Fruit fly (Drosophila melanogaster) whole organism, embryonic: Measurements from ENCODE around the gene CG32373.

Source experiments
- Blimp-1 ChIP-seq: fragments of 200-800 bp; sonication (Bioruptor generic); optimal IDR thresholded peaks from 3 replicates; lab custom pipeline; 2018; ENCODE audit warnings: missing biosample characterization, missing genetic modification characterization, mild to moderate bottlenecking, moderate library complexity, missing genetic modification reagents
- CG11723 ChIP-seq: fragments of 200-800 bp; sonication (Bioruptor generic); optimal IDR thresholded peaks from 2 replicates; lab custom pipeline; 2017; ENCODE audit warnings: missing biosample characterization, mild to moderate bottlenecking, missing genetic modification characterization
- CG12104 ChIP-seq: fragments of 200-800 bp; sonication (Bioruptor generic); optimal IDR thresholded peaks from 3 replicates; lab custom pipeline; 2016; ENCODE audit warnings: missing biosample characterization, missing genetic modification characterization
- CG12942 ChIP-seq: fragments of 200-800 bp; sonication (Bioruptor generic); optimal IDR thresholded peaks from 3 replicates; lab custom pipeline; 2016; ENCODE audit warnings: missing biosample characterization, missing genetic modification characterization
- CG13296 ChIP-seq: fragments of 200-800 bp; sonication (Bioruptor generic); optimal IDR thresholded peaks from 3 replicates; lab custom pipeline; 2018; ENCODE audit warnings: missing biosample characterization, mild to moderate bottlenecking, missing genetic modification characterization
- CG1603 ChIP-seq: fragments of 200-800 bp; sonication (Bioruptor generic); optimal IDR thresholded peaks from 2 replicates; lab custom pipeline; 2019; ENCODE audit warnings: missing biosample characterization, mild to moderate bottlenecking, missing genetic modification characterization, moderate library complexity
- CG17186 ChIP-seq: fragments of 200-800 bp; sonication (Bioruptor generic); optimal IDR thresholded peaks from 3 replicates; lab custom pipeline; 2017; ENCODE audit warnings: missing biosample characterization, missing genetic modification reagents, missing genetic modification characterization
- CG17361 ChIP-seq: fragments of 200-800 bp; sonication (Bioruptor generic); IDR thresholded peaks from 3 replicates; pipeline ENCODE4 v1.3.6; 2022; ENCODE audit warnings: missing biosample characterization, missing genetic modification characterization
- CG1792 ChIP-seq: fragments of 200-800 bp; sonication (Bioruptor generic); optimal IDR thresholded peaks from 2 replicates; lab custom pipeline; 2016; ENCODE audit warnings: missing biosample characterization, missing genetic modification characterization
- CG18599 ChIP-seq: fragments of 200-800 bp; sonication (Bioruptor generic); optimal IDR thresholded peaks from 3 replicates; lab custom pipeline; 2017; ENCODE audit warnings: missing biosample characterization, missing genetic modification characterization, mild to moderate bottlenecking, moderate library complexity, missing genetic modification reagents
- CG3065 ChIP-seq: fragments of 200-800 bp; sonication (Bioruptor generic); optimal IDR thresholded peaks from 2 replicates; lab custom pipeline; 2016; ENCODE audit warnings: missing biosample characterization, missing genetic modification characterization
- CG3163 ChIP-seq: fragments of 200-800 bp; sonication (Bioruptor generic); optimal IDR thresholded peaks from 3 replicates; lab custom pipeline; 2016; ENCODE audit warnings: missing biosample characterization, missing genetic modification characterization
- CG3726 ChIP-seq: fragments of 200-800 bp; sonication (Bioruptor generic); IDR thresholded peaks from 3 replicates; pipeline ENCODE4, ENCODE4 v1.3.6; 2022; ENCODE audit warnings: missing biosample characterization, missing genetic modification characterization
- CG4707 ChIP-seq: fragments of 200-800 bp; sonication (Bioruptor generic); optimal IDR thresholded peaks from 2 replicates; lab custom pipeline; 2018; ENCODE audit warnings: missing biosample characterization, mild to moderate bottlenecking, missing genetic modification characterization, moderate library complexity
- CG8944 ChIP-seq: fragments of 200-800 bp; sonication (Bioruptor generic); optimal IDR thresholded peaks from 3 replicates; lab custom pipeline; 2016; ENCODE audit warnings: missing biosample characterization, missing genetic modification characterization
- CG9215 ChIP-seq: fragments of 200-800 bp; sonication (Bioruptor generic); IDR thresholded peaks from 2 replicates; pipeline ENCODE4 v1.3.6; 2022; ENCODE audit warnings: missing biosample characterization, missing genetic modification characterization
- Camta ChIP-seq: fragments of 200-800 bp; sonication (Bioruptor generic); optimal IDR thresholded peaks from 2 replicates; lab custom pipeline; 2016; ENCODE audit warnings: missing biosample characterization, missing genetic modification characterization
- CoRest ChIP-seq: fragments of 200-800 bp; sonication (Bioruptor generic); optimal IDR thresholded peaks from 3 replicates; lab custom pipeline; 2018; ENCODE audit warnings: missing biosample characterization, mild to moderate bottlenecking, missing genetic modification characterization, moderate library complexity
- Dbx ChIP-seq: fragments of 200-800 bp; sonication (Bioruptor generic); IDR thresholded peaks from 3 replicates; pipeline ENCODE4 v1.3.6; 2022; ENCODE audit warnings: missing biosample characterization, missing genetic modification characterization
- Dp ChIP-seq: fragments of 200-800 bp; sonication (Bioruptor generic); optimal IDR thresholded peaks from 2 replicates; lab custom pipeline; 2018; ENCODE audit warnings: missing biosample characterization, mild to moderate bottlenecking, missing genetic modification characterization, moderate library complexity
- E2f2 ChIP-seq: fragments of 200-800 bp; sonication (Bioruptor generic); IDR thresholded peaks from 2 replicates; pipeline ENCODE4 v1.3.6; 2022; ENCODE audit warnings: missing biosample characterization, missing genetic modification characterization
- Eip74EF ChIP-seq, 2 experiments: fragments of 200-800 bp in 1 of 2; fragments of >200 bp in 1 of 2; sonication (Bioruptor generic) in 1 of 2; optimal IDR thresholded peaks; 2 replicates each; lab custom pipeline; 2017 to 2019; ENCODE audit warnings: missing biosample characterization in 2 of 2, missing genetic modification characterization in 2 of 2, mild to moderate bottlenecking in 1 of 2, moderate library complexity in 1 of 2
- Ets97D ChIP-seq: fragments of 200-800 bp; sonication (Bioruptor generic); optimal IDR thresholded peaks from 3 replicates; lab custom pipeline; 2016; ENCODE audit warnings: missing biosample characterization, missing genetic modification characterization
- Fer1 ChIP-seq: fragments of 200-800 bp; sonication (Bioruptor generic); optimal IDR thresholded peaks from 2 replicates; lab custom pipeline; 2017; ENCODE audit warnings: missing biosample characterization, mild to moderate bottlenecking, missing genetic modification characterization
- Hr51 ChIP-seq, 2 experiments: fragments of 200-800 bp; sonication (Bioruptor generic); optimal IDR thresholded peaks; 2 replicates in 1 of 2; 3 replicates in 1 of 2; lab custom pipeline; 2016 to 2018; ENCODE audit warnings: missing biosample characterization in 2 of 2, missing genetic modification characterization in 2 of 2, mild to moderate bottlenecking in 1 of 2, moderate library complexity in 1 of 2
- MBD-R2 ChIP-seq: fragments of 200-800 bp; sonication (Bioruptor generic); IDR thresholded peaks from 2 replicates; pipeline ENCODE4 v1.3.6; 2022; ENCODE audit warnings: missing biosample characterization, missing genetic modification characterization
- Meics ChIP-seq: fragments of 200-800 bp; sonication (Bioruptor generic); optimal IDR thresholded peaks from 2 replicates; lab custom pipeline; 2017; ENCODE audit warnings: missing biosample characterization, mild to moderate bottlenecking, missing genetic modification characterization
- Myb ChIP-seq: fragments of 200-800 bp; sonication (Bioruptor generic); optimal IDR thresholded peaks from 2 replicates; lab custom pipeline; 2016; ENCODE audit warnings: missing biosample characterization, missing genetic modification characterization
- Nf-YB ChIP-seq: fragments of 200-800 bp; sonication (Bioruptor generic); optimal IDR thresholded peaks from 3 replicates; lab custom pipeline; 2019; ENCODE audit warnings: missing biosample characterization, mild to moderate bottlenecking, missing genetic modification characterization, moderate library complexity
- NfI ChIP-seq: fragments of 200-800 bp; sonication (Bioruptor generic); optimal IDR thresholded peaks from 3 replicates; lab custom pipeline; 2018; ENCODE audit warnings: missing biosample characterization, mild to moderate bottlenecking, missing genetic modification characterization, moderate library complexity
- Poxn ChIP-seq: fragments of 200-800 bp; sonication (Bioruptor generic); IDR thresholded peaks from 2 replicates; pipeline ENCODE4 v1.3.6; 2022; ENCODE audit warnings: missing biosample characterization, missing genetic modification characterization
- Rfx ChIP-seq: fragments of 200-800 bp; sonication (Bioruptor generic); IDR thresholded peaks from 2 replicates; pipeline ENCODE4 v1.3.6; 2022; ENCODE audit warnings: missing biosample characterization, missing genetic modification characterization
- Scr ChIP-seq: fragments of 200-800 bp; sonication (Bioruptor generic); IDR thresholded peaks from 2 replicates; pipeline ENCODE4 v1.3.6; 2022; ENCODE audit warnings: missing biosample characterization, missing genetic modification characterization; ENCODE audit not compliant: partially characterized antibody
- Side ChIP-seq: fragments of 200-800 bp; sonication (Bioruptor generic); optimal IDR thresholded peaks from 2 replicates; lab custom pipeline; 2016; ENCODE audit warnings: missing biosample characterization, missing genetic modification characterization
- bcd ChIP-seq: fragments of 200-800 bp; sonication (Bioruptor generic); optimal IDR thresholded peaks from 2 replicates; lab custom pipeline; 2017; ENCODE audit warnings: missing biosample characterization, mild to moderate bottlenecking, missing genetic modification characterization
- crp ChIP-seq, 2 experiments: fragments of 200-800 bp; sonication (Bioruptor generic); optimal IDR thresholded peaks; 2 replicates in 1 of 2; 3 replicates in 1 of 2; lab custom pipeline; 2017; ENCODE audit warnings: missing biosample characterization in 2 of 2, missing genetic modification characterization in 2 of 2, mild to moderate bottlenecking in 1 of 2, moderate library complexity in 1 of 2
- dmrt11E ChIP-seq: fragments of 200-800 bp; sonication (Bioruptor generic); optimal IDR thresholded peaks from 3 replicates; lab custom pipeline; 2018; ENCODE audit warnings: missing biosample characterization, mild to moderate bottlenecking, missing genetic modification characterization, moderate library complexity
- fd64A ChIP-seq: fragments of 200-800 bp; sonication (Bioruptor generic); optimal IDR thresholded peaks from 3 replicates; lab custom pipeline; 2018; ENCODE audit warnings: missing biosample characterization, mild to moderate bottlenecking, missing genetic modification characterization
- gfzf ChIP-seq: fragments of 200-800 bp; sonication (Bioruptor generic); optimal IDR thresholded peaks from 2 replicates; lab custom pipeline; 2016; ENCODE audit warnings: missing biosample characterization, mild to moderate bottlenecking, missing genetic modification characterization, moderate library complexity
- gt ChIP-seq: fragments of 200-800 bp; sonication (Bioruptor generic); IDR thresholded peaks from 2 replicates; pipeline ENCODE4 v1.3.6; 2022; ENCODE audit warnings: missing biosample characterization, missing genetic modification characterization
- nerfin-2 ChIP-seq: fragments of 200-800 bp; sonication (Bioruptor generic); IDR thresholded peaks from 2 replicates; pipeline ENCODE4 v1.3.6; 2022; ENCODE audit warnings: missing biosample characterization, missing genetic modification characterization; ENCODE audit not compliant: partially characterized antibody
- pzg ChIP-seq: fragments of 200-800 bp; sonication (Bioruptor generic); optimal IDR thresholded peaks from 3 replicates; lab custom pipeline; 2018; ENCODE audit warnings: missing biosample characterization, mild to moderate bottlenecking, missing genetic modification characterization, moderate library complexity
- sens ChIP-seq: fragments of 200-800 bp; sonication (Bioruptor generic); peaks from one replicate; lab custom pipeline; 2016; ENCODE audit warnings: missing biosample characterization, missing genetic modification characterization
- sens-2 ChIP-seq: fragments of 200-800 bp; sonication (Bioruptor generic); IDR thresholded peaks from 2 replicates; pipeline ENCODE4 v1.3.6; 2022; ENCODE audit warnings: missing biosample characterization, missing genetic modification characterization
- sr ChIP-seq: fragments of 200-800 bp; sonication (Bioruptor generic); IDR thresholded peaks from 3 replicates; pipeline ENCODE4 v1.3.6; 2022; ENCODE audit warnings: missing biosample characterization, missing genetic modification characterization
- stwl ChIP-seq: fragments of 200-800 bp; sonication (Bioruptor generic); optimal IDR thresholded peaks from 3 replicates; lab custom pipeline; 2018; ENCODE audit warnings: missing biosample characterization, mild to moderate bottlenecking, missing genetic modification characterization, moderate library complexity
- tna ChIP-seq: fragments of 200-800 bp; sonication (Bioruptor generic); IDR thresholded peaks from 2 replicates; pipeline ENCODE4 v1.3.6; 2022; ENCODE audit warnings: missing biosample characterization, missing genetic modification characterization; ENCODE audit not compliant: partially characterized antibody
- vvl ChIP-seq: fragments of 200-800 bp; sonication (Bioruptor generic); IDR thresholded peaks from 2 replicates; pipeline ENCODE4 v1.3.6; 2022; ENCODE audit warnings: missing biosample characterization, missing genetic modification characterization
- yki ChIP-seq: fragments of >200 bp; optimal IDR thresholded peaks from 3 replicates; lab custom pipeline; 2018

CG32373 gene

DNA sequence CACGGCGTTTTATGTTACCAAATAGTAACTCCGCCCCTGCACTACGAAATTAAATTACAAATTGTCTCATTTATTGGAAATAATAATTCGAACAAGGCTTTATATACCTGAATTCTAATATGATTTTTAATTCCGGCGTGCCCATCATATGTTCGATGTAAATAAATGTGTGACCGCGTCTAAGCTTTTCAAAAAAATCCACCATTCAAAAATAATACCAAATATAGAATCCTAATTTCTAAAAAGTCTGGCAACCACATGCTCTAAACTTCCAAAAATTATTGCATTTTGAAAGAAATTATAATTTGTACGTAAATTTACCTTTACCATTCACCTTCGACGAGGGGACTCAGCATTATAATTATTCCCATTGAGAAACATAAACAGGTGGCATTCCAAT, 10.1 kb upstream of the CG32373 start, which contains the start of gene Urm1:
TSS of gene Urm1 (minus strand) at position 150 of the 400 bp plus-strand sequence.
- TF ChIP-seq stwl (tag; lab: Kevin White, UChicago) (peak; percentile 44), MBD-R2 (GFP tag; lab: Robert Waterston, UW) (peak; percentile 60), sens-2 (GFP tag; lab: Robert Waterston, UW) (no peak), Meics (GFP tag; lab: Kevin White, UChicago) (no peak), yki (lab: Kevin White, UChicago) (no peak), CG4707 (GFP tag; lab: Kevin White, UChicago) (no peak), Dp (GFP tag; lab: Kevin White, UChicago) (peak; percentile 26), Hr51 (GFP tag; optimal IDR thresholded peaks at IDR 0.05; lab: Kevin White, UChicago) (peak in 1 of 2 experiments; percentile 9), pzg (GFP tag; lab: Kevin White, UChicago) (peak; percentile 31), Fer1 (GFP tag; lab: Kevin White, UChicago) (no peak), gfzf (GFP tag; lab: Kevin White, UChicago) (peak; percentile 68), E2f2 (peak; percentile 59), Myb (GFP tag; lab: Kevin White, UChicago) (peak; percentile 57), Ets97D (GFP tag; lab: Kevin White, UChicago) (peak; percentile 47), Side (GFP tag; lab: Kevin White, UChicago) (no peak), CoRest (peak; percentile 4), crp (GFP tag; optimal IDR thresholded peaks at IDR 0.05; lab: Kevin White, UChicago) (peak in 1 of 2 experiments; percentile 75)
- TF ChIP-seq, all 482 proteins: peak for 11

DNA sequence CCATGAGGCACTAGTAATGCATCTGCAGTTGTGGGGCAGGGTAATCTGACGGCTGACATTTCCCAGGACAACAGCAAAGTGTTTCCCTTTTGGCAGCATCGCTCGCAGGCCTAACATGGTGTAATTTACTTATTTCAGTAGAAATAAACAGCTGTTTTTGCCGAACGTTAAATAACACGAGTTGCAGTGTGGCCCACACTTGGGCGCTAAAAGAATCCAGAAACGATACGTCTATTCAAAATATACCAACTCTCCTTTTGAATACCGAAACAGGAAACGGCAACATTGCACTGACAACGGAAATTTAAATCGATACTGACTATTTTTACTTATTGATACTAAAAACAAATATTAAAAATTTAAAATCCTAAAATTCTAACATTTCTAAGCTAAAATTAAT, 8.9 kb upstream of the CG32373 start, which contains the start of gene CG7506:
TSS of gene CG7506 (minus strand) at position 182 of the 400 bp plus-strand sequence.
- TF ChIP-seq Camta (GFP tag; lab: Kevin White, UChicago) (no peak), bcd (GFP tag; lab: Kevin White, UChicago) (peak; percentile 10), nerfin-2 (no peak), Dbx (no peak), tna (no peak), CG8944 (no peak), CG3065 (no peak), vvl (GFP tag; lab: Robert Waterston, UW) (peak; percentile 17; the same call in 1 of the 2 replicates), Rfx (peak; percentile 45; the same call in 1 of the 2 replicates), CG12942 (GFP tag; lab: Kevin White, UChicago) (no peak), Nf-YB (no peak), CG12104 (GFP tag; lab: Kevin White, UChicago) (no peak), CG13296 (GFP tag; lab: Kevin White, UChicago) (no peak), CG9215 (GFP tag; lab: Robert Waterston, UW) (no peak), CG17186 (GFP tag; lab: Kevin White, UChicago) (peak; percentile 4), fd64A (GFP tag; lab: Kevin White, UChicago) (no peak), sr (GFP tag; lab: Robert Waterston, UW) (no peak), sens (GFP tag; lab: Kevin White, UChicago) (peak; percentile 58), CG17361 (GFP tag; lab: Robert Waterston, UW) (no peak), Myb (GFP tag; lab: Kevin White, UChicago) (peak; percentile 95), Hr51 (GFP tag; optimal IDR thresholded peaks at IDR 0.05; lab: Kevin White, UChicago) (no peak), Blimp-1 (GFP tag; lab: Kevin White, UChicago) (no peak), NfI (GFP tag; lab: Kevin White, UChicago) (peak; percentile 34), CG11723 (GFP tag; lab: Kevin White, UChicago) (no peak), gt (GFP tag; lab: Robert Waterston, UW) (no peak), dmrt11E (no peak), Eip74EF (GFP tag; optimal IDR thresholded peaks at IDR 0.05; lab: Kevin White, UChicago) (no peak), CG1792 (GFP tag; lab: Kevin White, UChicago) (no peak), Scr (GFP tag; lab: Robert Waterston, UW) (no peak), pzg (GFP tag; lab: Kevin White, UChicago) (peak; percentile 68), Poxn (no peak), CG3163 (GFP tag; lab: Kevin White, UChicago) (no peak), CG18599 (GFP tag; lab: Kevin White, UChicago) (no peak), CG1603 (tag; lab: Kevin White, UChicago) (peak; percentile 60), CG3726 (GFP tag; lab: Robert Waterston, UW) (no peak)
